Fruit fly (Drosophila melanogaster): Measurements from ENCODE around the gene CG31917.
A peak's percentile ranks its signal among the peaks of the same experiment; 100 is the strongest.

The CG31917 gene

dm6 chr2L:5010784-5011260, at the start of gene CG31917, which contains the start of the genes Tfb5 and SelT (continued):
- TF ChIP-seq dmrt11E (tag; optimal IDR thresholded peaks at IDR 0.05), result peak; percentile 52
- no peak for TF ChIP-seq Gug (GFP tag; IDR thresholded peaks at IDR 0.05)
- no peak for TF ChIP-seq Oaz (GFP tag; IDR thresholded peaks at IDR 0.05)
- TF ChIP-seq Drgx (GFP tag; IDR thresholded peaks at IDR 0.05), result no peak
- TF ChIP-seq CG34422 (GFP tag; IDR thresholded peaks at IDR 0.05), result peak; percentile 39; the same call in 2 of the 3 replicates
- peak; percentile 76 for TF ChIP-seq nmo (GFP tag; optimal IDR thresholded peaks at IDR 0.05)
- peak; percentile 70 for TF ChIP-seq sna (GFP tag; IDR thresholded peaks at IDR 0.05; ENCODE audit: partially characterized antibody)
- peak; percentile 81 for TF ChIP-seq CG16813 (GFP tag; IDR thresholded peaks at IDR 0.05; ENCODE audit: partially characterized antibody)
- TF ChIP-seq Hr78 (GFP tag; optimal IDR thresholded peaks at IDR 0.05), result peak in 1 of 2 experiments; percentile 18
- no peak for TF ChIP-seq CG5180 (GFP tag; optimal IDR thresholded peaks at IDR 0.05)
- TF ChIP-seq CG3995 (GFP tag; optimal IDR thresholded peaks at IDR 0.05), result peak; percentile 52
- no peak for TF ChIP-seq CG4707 (GFP tag; optimal IDR thresholded peaks at IDR 0.05)
- peak; percentile 20 for TF ChIP-seq CG17385 (GFP tag; optimal IDR thresholded peaks at IDR 0.05)
- peak; percentile 65 for TF ChIP-seq CG11504 (tag; optimal IDR thresholded peaks at IDR 0.05)
- TF ChIP-seq CG33557 (GFP tag; optimal IDR thresholded peaks at IDR 0.05), result peak; percentile 56
- TF ChIP-seq tup (GFP tag; optimal IDR thresholded peaks at IDR 0.05), result no peak
- peak; percentile 28 for TF ChIP-seq cwo (GFP tag; optimal IDR thresholded peaks at IDR 0.05)
- no peak for TF ChIP-seq kah (GFP tag; optimal IDR thresholded peaks at IDR 0.05)
- no peak for TF ChIP-seq CG13123 (GFP tag; optimal IDR thresholded peaks at IDR 0.05)
- TF ChIP-seq CG8290 (GFP tag; optimal IDR thresholded peaks at IDR 0.05), result peak; percentile 64
- no peak for TF ChIP-seq CG8290 (tag; optimal IDR thresholded peaks at IDR 0.05)
- peak; percentile 55 for TF ChIP-seq Antp (GFP tag; optimal IDR thresholded peaks at IDR 0.05)
- no peak for TF ChIP-seq run (tag; optimal IDR thresholded peaks at IDR 0.05)
- TF ChIP-seq PHDP (tag; optimal IDR thresholded peaks at IDR 0.05), result peak; percentile 68
- TF ChIP-seq BtbVII (GFP tag; optimal IDR thresholded peaks at IDR 0.05), result no peak
- peak; percentile 46; the same call in 1 of the 2 replicates for TF ChIP-seq Ada2b (GFP tag; IDR thresholded peaks at IDR 0.05)
- no peak; the same call in 1 of the 2 replicates for TF ChIP-seq CG42726 (GFP tag; IDR thresholded peaks at IDR 0.05; ENCODE audit: partially characterized antibody)
- no peak for TF ChIP-seq CG30431 (GFP tag; optimal IDR thresholded peaks at IDR 0.05)
- no peak for TF ChIP-seq NC2α (GFP tag; optimal IDR thresholded peaks at IDR 0.05)
- peak; percentile 77 for TF ChIP-seq pho (GFP tag; optimal IDR thresholded peaks at IDR 0.05)
- peak; percentile 28; the same call in 2 of the 3 replicates for TF ChIP-seq zen2 (GFP tag; IDR thresholded peaks at IDR 0.05; ENCODE audit: partially characterized antibody)
- TF ChIP-seq nerfin-2 (GFP tag; IDR thresholded peaks at IDR 0.05; ENCODE audit: partially characterized antibody), result peak; percentile 37; the same call in 1 of the 2 replicates
- peak; percentile 15 for TF ChIP-seq Oli (tag; optimal IDR thresholded peaks at IDR 0.05)
- no peak for TF ChIP-seq jing (GFP tag; optimal IDR thresholded peaks at IDR 0.05)
- peak; percentile 39; the same call in 1 of the 2 replicates for TF ChIP-seq bbx (GFP tag; IDR thresholded peaks at IDR 0.05; ENCODE audit: partially characterized antibody)
- peak; percentile 95 for TF ChIP-seq row (GFP tag; IDR thresholded peaks at IDR 0.05)
- TF ChIP-seq CG11695 (GFP tag; IDR thresholded peaks at IDR 0.05), result no peak
- peak; percentile 92 for TF ChIP-seq Med (GFP tag)
- TF ChIP-seq pfk (GFP tag; optimal IDR thresholded peaks at IDR 0.05), result no peak
- TF ChIP-seq rib (GFP tag; IDR thresholded peaks at IDR 0.05), result no peak
- no peak for TF ChIP-seq mld (GFP tag; IDR thresholded peaks at IDR 0.05; ENCODE audit: partially characterized antibody)
- no peak for TF ChIP-seq CG7271 (tag; optimal IDR thresholded peaks at IDR 0.05)
- TF ChIP-seq Nf-YB (GFP tag; optimal IDR thresholded peaks at IDR 0.05), result no peak
- TF ChIP-seq sqz (GFP tag; optimal IDR thresholded peaks at IDR 0.05), result no peak
- TF ChIP-seq CG16815 (GFP tag; optimal IDR thresholded peaks at IDR 0.05), result no peak
- TF ChIP-seq CG1529 (GFP tag; optimal IDR thresholded peaks at IDR 0.05), result no peak
- TF ChIP-seq h (optimal IDR thresholded peaks at IDR 0.05), result no peak
- peak; percentile 34; the same call in 1 of the 2 replicates for TF ChIP-seq danr (GFP tag; IDR thresholded peaks at IDR 0.05)
- no peak for TF ChIP-seq CG10274 (GFP tag; optimal IDR thresholded peaks at IDR 0.05)
- no peak for TF ChIP-seq Atf3 (GFP tag; optimal IDR thresholded peaks at IDR 0.05)

All from whole organism, embryonic.